Worm (Caenorhabditis elegans): ENCODE measurements around the gene tkt-1.

Gene tkt-1

DNA sequence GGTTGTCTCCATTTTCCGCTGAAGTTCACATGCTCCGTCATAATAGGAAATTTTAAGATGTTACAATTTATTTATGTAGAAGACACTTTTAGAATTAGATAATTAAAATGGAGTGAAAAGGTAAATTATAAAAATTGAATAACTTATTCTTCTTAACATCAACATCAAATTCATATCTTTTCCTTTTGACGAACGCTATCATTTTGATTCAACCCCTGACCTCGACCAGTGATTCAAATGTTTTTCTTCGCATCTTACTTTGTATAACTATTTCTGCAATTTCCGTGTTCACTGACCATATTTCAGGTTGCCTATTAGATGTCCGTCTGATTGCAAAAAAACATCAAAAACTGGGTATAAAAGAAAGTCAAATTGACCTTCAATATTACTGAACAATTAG lies 33.5 kb downstream of the tkt-1 start, which contains the start of gene Y43C5A.7:
Y43C5A.7 (plus strand) TSS at position 301 of the 400 bp plus-strand sequence.
- TF ChIP-seq mes-4 (tag; optimal IDR thresholded peaks at IDR 0.05) = no peak
- TF ChIP-seq F22D6.2 (tag; optimal IDR thresholded peaks at IDR 0.05) = no peak
- no peak for TF ChIP-seq lin-35 (GFP tag; optimal IDR thresholded peaks at IDR 0.05)
- no peak for TF ChIP-seq unc-62 (GFP tag; optimal IDR thresholded peaks at IDR 0.05)
- no peak for TF ChIP-seq F57C9.4 (tag; optimal IDR thresholded peaks at IDR 0.05)
- no peak for TF ChIP-seq D2030.7 (GFP tag; IDR thresholded peaks at IDR 0.05)
- TF ChIP-seq ztf-26 (tag; optimal IDR thresholded peaks at IDR 0.05) = no peak
- no peak for TF ChIP-seq F37B4.10 (GFP tag; IDR thresholded peaks at IDR 0.05)
- no peak for TF ChIP-seq T26A5.8 (tag; optimal IDR thresholded peaks at IDR 0.05)
- TF ChIP-seq atf-7 (tag; optimal IDR thresholded peaks at IDR 0.05) = no peak
- TF ChIP-seq ets-4 (GFP tag; optimal IDR thresholded peaks at IDR 0.05) = no peak
- TF ChIP-seq zfh-2 (GFP tag; conservative IDR thresholded peaks at IDR 0.05) = no peak

DNA sequence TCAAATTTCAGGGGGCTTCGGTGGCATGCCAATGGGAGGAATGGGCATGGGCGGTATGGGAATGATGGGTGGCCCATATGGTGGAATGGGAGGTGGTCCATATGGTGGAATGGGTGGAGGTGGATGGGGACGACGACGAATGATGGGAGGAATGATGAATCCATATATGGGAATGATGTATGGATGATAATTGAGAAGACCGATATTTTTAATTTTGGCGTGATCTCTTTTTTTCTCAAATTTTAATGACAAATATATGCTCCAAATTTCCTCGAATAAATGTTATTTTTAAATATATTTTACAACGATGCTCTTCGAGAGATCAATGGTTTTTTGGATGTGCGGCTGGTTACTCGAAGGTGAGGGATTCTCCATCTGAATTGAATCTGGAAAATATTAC lies 34.3 kb downstream of the tkt-1 start, which contains the start of gene Y43C5A.4:
Y43C5A.4 (plus strand) TSS at position 301 of the 400 bp plus-strand sequence.
- no peak for TF ChIP-seq ZK185.1 (tag; optimal IDR thresholded peaks at IDR 0.05; ENCODE audit: poor library complexity, severe bottlenecking)
- no peak for TF ChIP-seq dox-1 (GFP tag; IDR thresholded peaks at IDR 0.05)
- no peak for TF ChIP-seq let-607 (tag; optimal IDR thresholded peaks at IDR 0.05)
- TF ChIP-seq F55B11.4 (tag; optimal IDR thresholded peaks at IDR 0.05; ENCODE audit: borderline replicate concordance, insufficient read depth) = no peak
- TF ChIP-seq B0019.2 (GFP tag; conservative IDR thresholded peaks at IDR 0.05) = no peak
- no peak for TF ChIP-seq akir-1 (GFP tag; optimal IDR thresholded peaks at IDR 0.05)
- TF ChIP-seq mxl-1 (tag; optimal IDR thresholded peaks at IDR 0.05) = no peak
- no peak for TF ChIP-seq snpc-4 (GFP tag; optimal IDR thresholded peaks at IDR 0.05)
- no peak for TF ChIP-seq snpc-4 (tag; optimal IDR thresholded peaks at IDR 0.05)
- no peak for TF ChIP-seq F57A8.1 (GFP tag; optimal IDR thresholded peaks at IDR 0.05)
- TF ChIP-seq K12H6.12 (tag; optimal IDR thresholded peaks at IDR 0.05) = no peak
- TF ChIP-seq fkh-3 (tag; optimal IDR thresholded peaks at IDR 0.05) = no peak
- no peak for TF ChIP-seq tbp1 (GFP tag; optimal IDR thresholded peaks at IDR 0.05)
- no peak for TF ChIP-seq hlh-12 (tag; optimal IDR thresholded peaks at IDR 0.05)
- no peak for TF ChIP-seq lsy-27 (tag; optimal IDR thresholded peaks at IDR 0.05; ENCODE audit: borderline replicate concordance, insufficient read depth)
- no peak for TF ChIP-seq F33H1.4 (GFP tag; IDR thresholded peaks at IDR 0.05)
- no peak for TF ChIP-seq gei-17 (GFP tag; optimal IDR thresholded peaks at IDR 0.05)

- TF ChIP-seq B0019.2 (GFP tag; conservative IDR thresholded peaks at IDR 0.05) (no peak), F39B2.1 (GFP tag; IDR thresholded peaks at IDR 0.05) (no peak), nhr-80 (tag; optimal IDR thresholded peaks at IDR 0.05) (peak; percentile 5), F49E8.2 (tag; optimal IDR thresholded peaks at IDR 0.05; ENCODE audit: insufficient read depth) (no peak)
Observed at ce11 chrIV:10281482-10281881, 38.1 kb downstream of the tkt-1 start, which contains the start of gene thk-1. Gene thk-1 (minus strand): TSS chrIV:10281582.

ce11 chrIV:10284194-10284910 lies 40.9 kb downstream of the tkt-1 start, which contains the start of gene rad-51:
Gene rad-51 (minus strand): TSS chrIV:10284244.
- TF ChIP-seq F57C9.4 (tag; optimal IDR thresholded peaks at IDR 0.05) = no peak
- TF ChIP-seq ztf-18 (tag; optimal IDR thresholded peaks at IDR 0.05) = peak; percentile 19
- TF ChIP-seq hmg-1.2 (GFP tag; IDR thresholded peaks at IDR 0.05) = peak; percentile 91; the same call in 1 of the 2 replicates
- TF ChIP-seq madf-6 (GFP tag; IDR thresholded peaks at IDR 0.05) = peak; percentile 43
- no peak for TF ChIP-seq K11D2.4 (GFP tag; IDR thresholded peaks at IDR 0.05)
- TF ChIP-seq zfh-2 (GFP tag; conservative IDR thresholded peaks at IDR 0.05) = peak; percentile 78
- TF ChIP-seq ztf-28 (GFP tag; IDR thresholded peaks at IDR 0.05) = no peak
- peak; percentile 70 for TF ChIP-seq nhr-80 (tag; optimal IDR thresholded peaks at IDR 0.05)
- TF ChIP-seq D2030.7 (GFP tag; IDR thresholded peaks at IDR 0.05) = no peak
- peak; percentile 77 for TF ChIP-seq attf-5 (GFP tag; optimal IDR thresholded peaks at IDR 0.05)
- peak; percentile 13 for TF ChIP-seq F23B12.7 (tag; optimal IDR thresholded peaks at IDR 0.05; ENCODE audit: insufficient read depth)
- peak; percentile 14; the same call in 1 of the 2 replicates for TF ChIP-seq B0336.3 (GFP tag; IDR thresholded peaks at IDR 0.05)
- TF ChIP-seq ztf-3 (GFP tag; optimal IDR thresholded peaks at IDR 0.05) = no peak
- TF ChIP-seq snpc-4 (GFP tag; optimal IDR thresholded peaks at IDR 0.05) = peak; percentile 24
- peak in 2 of 4 experiments; percentile 3 to 47 for TF ChIP-seq snpc-4 (tag; optimal IDR thresholded peaks at IDR 0.05)
- 0 out of 2 replicates have a peak, but pooled peaks have one; percentile 15 for TF ChIP-seq Y95B8A.8 (GFP tag; IDR thresholded peaks at IDR 0.05)

All from whole organism, young adult.